Fruit fly (Drosophila melanogaster) Kc167 (cell line): Measurements from ENCODE around the gene CG6656.

Experiments used
- Myc ChIP-seq: fragments of >200 bp; optimal IDR thresholded peaks from 2 replicates; lab custom pipeline; 2017; ENCODE audit warnings: missing external identifiers
- Sin3A ChIP-seq: fragments of >200 bp; optimal IDR thresholded peaks from 2 replicates; lab custom pipeline; 2018; ENCODE audit warnings: missing external identifiers
- h ChIP-seq: fragments of >200 bp; optimal IDR thresholded peaks from 3 replicates; lab custom pipeline; 2018; ENCODE audit warnings: missing external identifiers
- insv ChIP-seq: fragments of >200 bp; optimal IDR thresholded peaks from 3 replicates; lab custom pipeline; 2018; ENCODE audit warnings: missing external identifiers
- psq ChIP-seq: fragments of >200 bp; optimal IDR thresholded peaks from 2 replicates; lab custom pipeline; 2017; ENCODE audit warnings: missing external identifiers
- ttk ChIP-seq: sonication (Bioruptor generic); optimal IDR thresholded peaks from 2 replicates; lab custom pipeline; 2017; ENCODE audit warnings: missing external identifiers

The CG6656 gene

dm6 chr3R:21836201-21836504 lies 38.9 kb upstream of the CG6656 start:
- TF ChIP-seq Myc (lab: Kevin White, UChicago): no peak
- TF ChIP-seq psq: no peak
- no peak for TF ChIP-seq Sin3A (lab: Kevin White, UChicago)
- TF ChIP-seq h (lab: Kevin White, UChicago): no peak
- TF ChIP-seq ttk (lab: Kevin White, UChicago): no peak
- TF ChIP-seq insv (lab: Kevin White, UChicago): no peak

- no peak for TF ChIP-seq h (lab: Kevin White, UChicago)
- TF ChIP-seq insv (lab: Kevin White, UChicago): no peak
- no peak for TF ChIP-seq ttk (lab: Kevin White, UChicago)
- no peak for TF ChIP-seq Sin3A (lab: Kevin White, UChicago)
- TF ChIP-seq Myc (lab: Kevin White, UChicago): no peak
- no peak for TF ChIP-seq psq
These were observed 38.5 kb upstream of the CG6656 start for dm6 chr3R:21836614-21837013.

DNA sequence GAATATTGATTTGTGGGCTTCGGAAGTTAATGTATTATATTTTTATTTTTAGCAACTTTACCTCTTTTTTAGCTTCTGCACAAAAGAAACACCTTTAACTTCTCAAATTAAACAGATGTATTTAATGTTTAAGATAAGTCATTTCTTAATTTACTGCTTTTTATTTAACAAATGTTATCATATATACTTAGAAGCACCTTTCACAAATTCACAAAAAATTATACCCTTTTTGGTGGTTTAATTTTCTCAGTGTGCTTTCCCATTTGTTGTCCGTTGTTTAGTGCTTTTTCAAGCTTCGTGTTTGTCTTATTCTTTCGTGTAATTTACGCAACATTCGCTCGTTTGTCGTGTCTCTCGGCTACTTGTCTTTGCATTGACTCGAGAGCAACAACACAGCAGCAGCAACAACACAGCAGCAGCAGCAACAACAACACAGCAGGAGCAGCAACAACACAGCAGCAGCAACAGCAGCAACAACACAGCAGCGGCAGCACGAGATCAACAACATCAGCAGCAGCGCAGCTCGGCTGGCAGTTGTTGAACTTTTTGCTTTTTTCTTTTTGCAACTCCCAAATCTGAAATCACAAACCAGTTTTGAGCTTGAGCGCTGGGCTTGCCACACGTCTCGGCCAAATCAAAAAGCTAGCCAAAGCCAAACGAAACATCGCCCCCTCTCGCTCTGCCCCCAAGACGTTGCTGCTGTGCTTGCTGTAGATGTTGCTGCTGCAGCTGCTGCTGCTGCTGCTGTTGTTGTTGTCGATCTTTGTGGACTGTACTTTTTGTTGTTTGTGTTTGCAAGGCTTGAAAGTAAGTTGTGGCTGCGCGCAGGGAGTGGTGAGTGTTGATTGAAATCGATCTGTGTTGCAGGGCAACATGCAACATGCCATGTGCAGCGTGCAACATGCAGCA lies 37.8 kb upstream of the CG6656 start:
- TF ChIP-seq ttk (lab: Kevin White, UChicago) (no peak), insv (lab: Kevin White, UChicago) (no peak), Myc (lab: Kevin White, UChicago) (no peak), Sin3A (lab: Kevin White, UChicago) (no peak), psq (no peak), h (lab: Kevin White, UChicago) (no peak)

DNA sequence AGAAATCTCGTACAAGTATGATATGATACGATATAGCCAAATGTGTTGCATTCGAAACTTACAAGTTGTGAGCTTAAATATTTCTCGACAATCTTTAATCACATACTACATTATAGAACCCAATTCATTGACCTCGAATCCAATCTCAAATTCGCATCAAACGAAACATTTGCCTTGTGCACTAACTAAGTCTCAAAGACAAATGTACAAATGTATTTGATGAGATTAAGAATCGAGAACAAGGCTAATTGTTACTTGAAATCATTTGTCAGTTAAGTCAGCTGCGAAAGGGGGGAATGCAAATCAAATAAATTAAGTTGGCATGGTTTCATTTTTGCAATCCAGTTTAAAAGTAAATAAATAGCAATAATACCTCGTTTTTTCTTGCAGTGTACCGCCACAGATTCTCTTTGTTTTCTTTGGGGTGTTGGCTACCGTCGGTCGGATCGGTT lies 36.6 kb upstream of the CG6656 start:
- TF ChIP-seq h (lab: Kevin White, UChicago): no peak
- no peak for TF ChIP-seq Sin3A (lab: Kevin White, UChicago)
- TF ChIP-seq ttk (lab: Kevin White, UChicago): no peak
- TF ChIP-seq insv (lab: Kevin White, UChicago): no peak
- TF ChIP-seq Myc (lab: Kevin White, UChicago): no peak
- no peak for TF ChIP-seq psq

- TF ChIP-seq psq (no peak), ttk (lab: Kevin White, UChicago) (no peak), Myc (lab: Kevin White, UChicago) (no peak), insv (lab: Kevin White, UChicago) (no peak), h (lab: Kevin White, UChicago) (no peak), Sin3A (lab: Kevin White, UChicago) (no peak)
These were observed 35.5 kb upstream of the CG6656 start for dm6 chr3R:21839636-21840035.

DNA sequence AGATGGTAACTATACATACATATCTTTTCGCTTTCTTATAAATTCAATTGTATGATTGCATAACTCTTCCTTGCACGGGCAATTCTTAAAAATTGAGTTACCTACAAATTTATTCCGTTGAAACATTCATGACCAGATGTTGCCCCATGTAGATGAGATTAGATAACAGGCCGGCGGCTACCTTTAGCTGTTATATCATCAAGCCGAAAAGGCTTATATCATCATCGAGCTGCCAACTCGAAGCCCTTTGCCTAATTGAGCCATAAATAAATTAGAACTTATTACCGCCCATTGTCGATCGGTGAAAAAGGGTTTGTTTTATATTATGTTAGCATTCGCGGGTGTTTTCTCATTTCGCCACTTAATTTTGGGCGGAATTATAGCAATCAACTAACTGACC lies 34.7 kb upstream of the CG6656 start:
- TF ChIP-seq Myc (lab: Kevin White, UChicago): no peak
- no peak for TF ChIP-seq ttk (lab: Kevin White, UChicago)
- no peak for TF ChIP-seq psq
- no peak for TF ChIP-seq Sin3A (lab: Kevin White, UChicago)
- no peak for TF ChIP-seq insv (lab: Kevin White, UChicago)
- TF ChIP-seq h (lab: Kevin White, UChicago): no peak

dm6 chr3R:21841474-21842376 lies 33.4 kb upstream of the CG6656 start:
- TF ChIP-seq insv (lab: Kevin White, UChicago) (no peak), psq (no peak), Sin3A (lab: Kevin White, UChicago) (no peak), Myc (lab: Kevin White, UChicago) (no peak), h (lab: Kevin White, UChicago) (no peak), ttk (lab: Kevin White, UChicago) (no peak)

DNA sequence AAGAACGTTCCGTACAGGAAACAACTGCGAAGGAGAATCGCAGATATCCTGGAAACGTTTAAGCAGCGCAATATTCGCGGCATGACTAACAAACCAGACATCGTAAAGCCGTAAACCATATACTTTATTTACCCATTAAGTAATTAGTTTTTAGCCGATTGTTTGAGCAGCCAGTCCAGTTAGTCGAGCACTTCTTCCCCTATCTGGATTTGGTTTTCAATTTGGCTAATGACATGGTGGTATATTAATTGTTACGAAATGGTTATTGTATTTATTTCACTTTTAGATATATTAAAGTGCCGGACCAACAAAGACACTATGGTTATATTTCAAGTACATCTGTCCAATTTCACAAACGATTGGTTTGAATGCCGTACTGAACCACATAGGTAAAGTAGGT lies 31.4 kb upstream of the CG6656 start, which contains the start of gene Gr93b:
TSS of gene Gr93b (minus strand) at position 101 of the 400 bp plus-strand sequence.
- TF ChIP-seq h (lab: Kevin White, UChicago): no peak
- TF ChIP-seq Myc (lab: Kevin White, UChicago): no peak
- TF ChIP-seq Sin3A (lab: Kevin White, UChicago): no peak

DNA sequence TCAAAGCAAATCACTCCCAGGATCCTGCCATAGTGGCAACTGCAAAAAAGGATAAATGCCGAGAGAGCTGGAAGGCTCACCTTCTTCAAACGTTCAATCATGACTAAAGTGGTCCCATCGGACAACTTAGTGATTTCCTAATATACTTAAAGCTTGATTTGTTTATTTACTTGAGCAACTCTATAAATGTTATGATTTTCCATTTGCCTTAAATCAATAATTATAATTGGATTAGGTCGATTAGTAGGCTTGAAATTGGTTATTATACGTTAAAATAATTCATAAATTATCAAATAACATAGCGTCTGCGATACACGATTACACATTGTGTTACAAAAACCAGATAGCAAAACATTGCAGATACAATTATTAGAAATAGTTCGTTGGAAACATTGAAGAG lies 29.9 kb upstream of the CG6656 start, which contains the start of gene Gr93c:
TSS of gene Gr93c (minus strand) at position 101 of the 400 bp plus-strand sequence.
- TF ChIP-seq insv (lab: Kevin White, UChicago) (no peak), Myc (lab: Kevin White, UChicago) (no peak), Sin3A (lab: Kevin White, UChicago) (no peak), h (lab: Kevin White, UChicago) (no peak), ttk (lab: Kevin White, UChicago) (no peak), psq (no peak)

DNA sequence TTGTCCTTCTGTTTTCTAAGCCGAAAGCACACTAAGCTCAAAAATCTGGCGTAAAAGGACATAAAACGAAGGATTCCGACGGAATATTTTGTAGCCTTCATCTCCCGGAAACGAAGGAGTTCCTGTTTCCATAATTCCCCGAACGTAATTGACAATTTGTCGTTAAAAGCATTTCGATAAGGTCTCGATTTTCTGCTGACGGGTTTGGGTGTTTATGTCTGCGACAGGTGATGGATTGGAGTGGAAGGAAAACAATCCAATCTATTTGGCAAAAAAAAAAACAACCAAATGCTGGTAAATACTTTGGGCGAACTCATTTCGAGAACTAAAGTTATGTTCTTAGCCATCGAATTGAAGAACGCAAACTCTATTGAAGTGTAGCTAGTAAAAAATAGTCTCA lies 28.5 kb upstream of the CG6656 start, which contains the start of gene Gr93d:
TSS of gene Gr93d (minus strand) at position 101 of the 400 bp plus-strand sequence.
- TF ChIP-seq h (lab: Kevin White, UChicago): no peak
- TF ChIP-seq Sin3A (lab: Kevin White, UChicago): no peak
- TF ChIP-seq insv (lab: Kevin White, UChicago): no peak
- no peak for TF ChIP-seq psq
- TF ChIP-seq ttk (lab: Kevin White, UChicago): no peak
- no peak for TF ChIP-seq Myc (lab: Kevin White, UChicago)

DNA sequence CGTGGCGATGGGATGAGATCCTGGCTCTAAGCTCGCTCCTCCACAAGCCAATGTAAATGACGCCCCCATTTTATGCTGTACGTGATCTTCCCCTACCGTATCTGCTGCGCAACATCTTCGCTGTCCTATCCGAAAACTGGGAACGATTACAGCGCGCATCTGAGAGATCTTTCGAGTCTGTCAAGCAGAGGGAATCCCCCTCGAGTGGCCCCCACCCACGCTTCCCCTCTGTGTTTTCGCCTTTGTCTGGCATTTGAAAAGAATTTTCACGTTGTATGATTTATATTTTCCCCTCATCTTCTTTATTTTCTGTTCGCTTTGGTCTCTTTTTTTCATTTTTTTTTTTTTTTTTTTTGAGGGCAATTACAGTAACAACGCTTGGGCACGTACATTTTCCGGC lies 27.7 kb upstream of the CG6656 start:
- TF ChIP-seq psq (no peak), insv (lab: Kevin White, UChicago) (no peak), Sin3A (lab: Kevin White, UChicago) (no peak), h (lab: Kevin White, UChicago) (no peak), ttk (lab: Kevin White, UChicago) (no peak), Myc (lab: Kevin White, UChicago) (no peak)
